Worm (Caenorhabditis elegans): ENCODE data around the gene acr-3.

The acr-3 gene

DNA sequence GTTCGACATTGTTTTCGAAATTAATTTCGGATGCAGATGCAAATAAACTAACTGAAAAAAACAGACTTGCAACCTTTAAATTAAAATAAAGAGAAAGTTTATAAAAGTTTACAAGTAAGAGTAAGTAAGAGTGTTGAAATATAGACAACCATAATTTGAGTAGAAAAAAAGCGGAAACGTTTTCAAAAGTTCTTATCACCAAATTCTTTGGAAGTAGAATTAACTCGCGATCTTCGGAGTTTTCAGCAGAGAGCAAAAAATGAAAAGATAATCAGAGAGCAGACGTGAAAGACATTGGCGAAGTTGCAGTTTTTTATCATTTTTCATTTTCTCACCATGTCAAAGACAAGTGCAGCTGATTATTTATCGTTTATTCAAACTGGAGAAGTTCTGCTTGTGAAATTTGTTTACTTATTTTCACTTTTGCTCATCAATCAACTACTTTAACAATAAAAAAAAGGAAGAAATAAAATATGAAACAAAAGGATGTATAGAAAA is 52.4 kb downstream of the acr-3 start, which contains the start of gene abts-4:
Gene abts-4 (minus strand): TSS at position 51 of the 498 bp plus-strand sequence.
- TF ChIP-seq chd-7 (tag; optimal IDR thresholded peaks at IDR 0.05) (no peak), ztf-25 (GFP tag; IDR thresholded peaks at IDR 0.05) (no peak), Y53F4B.3 (GFP tag; IDR thresholded peaks at IDR 0.05) (no peak), nhr-80 (tag; optimal IDR thresholded peaks at IDR 0.05) (peak; percentile 11), pha-4 (tag; optimal IDR thresholded peaks at IDR 0.05) (peak; percentile 2), ets-4 (GFP tag; optimal IDR thresholded peaks at IDR 0.05) (no peak)

Measured in whole organism, young adult.